Fruit fly (Drosophila melanogaster): ENCODE data around the gene CG13314.

DNA sequence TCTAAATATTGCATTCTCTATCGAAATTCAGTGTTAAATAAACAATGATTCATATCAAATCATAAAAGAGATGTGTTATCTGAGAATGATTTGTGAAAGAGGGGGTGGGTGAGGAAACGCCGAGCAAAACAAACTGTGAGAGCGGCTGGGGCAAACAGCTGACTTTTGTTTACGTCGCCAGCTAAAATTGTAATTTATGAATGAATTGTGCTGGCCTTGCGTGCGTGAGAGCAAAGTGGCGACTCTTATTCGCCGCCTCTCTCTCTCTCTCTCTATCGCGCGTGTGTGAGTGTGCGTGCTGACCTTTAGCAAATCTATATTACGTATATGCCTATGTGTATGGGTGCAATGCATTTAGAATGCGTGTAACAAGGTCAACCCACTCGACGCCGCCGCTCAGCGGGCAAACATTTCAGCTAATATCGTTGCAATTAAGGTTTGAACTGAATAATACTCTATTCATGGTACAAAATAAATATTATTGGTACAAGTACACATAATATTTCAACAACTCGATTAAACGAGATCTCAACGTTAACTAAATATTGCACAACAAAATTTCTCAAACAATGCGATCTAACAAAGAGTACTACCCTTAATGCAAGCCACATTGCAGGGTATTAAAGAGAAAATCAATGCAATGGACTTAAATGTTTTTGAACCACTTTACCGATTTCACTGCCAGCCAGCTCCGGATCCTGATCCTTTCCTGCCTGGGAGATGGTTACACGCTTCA, 2.7 kb upstream of the CG13314 start:
- TF ChIP-seq CTCF (optimal IDR thresholded peaks at IDR 0.05) (no peak), CG8478 (optimal IDR thresholded peaks at IDR 0.05) (no peak)

Data from S2 (cell line).